Worm (Caenorhabditis elegans) whole organism, L2 larva: ENCODE results near the gene pqn-39.
"Not testable (repeated sequence)": the region's sequence is repeated elsewhere in the genome, so short reads cannot be mapped to it uniquely, and the experiment has no call there.

ENCODE experiments used
- C34F6.9 ChIP-seq: fragments of 150-350 bp; optimal IDR thresholded peaks from 2 replicates; lab custom pipeline; 2014; ENCODE audit warnings: missing biosample characterization, missing genetic modification characterization
- F13H6.1 ChIP-seq: sonication (generic microtip); optimal IDR thresholded peaks from 2 replicates; lab custom pipeline; 2016; ENCODE audit warnings: missing genetic modification characterization, missing compliant biosample characterization
- R02D3.7 ChIP-seq: fragments of 150-350 bp; optimal IDR thresholded peaks from 2 replicates; lab custom pipeline; 2014; ENCODE audit warnings: missing biosample characterization, missing genetic modification characterization
- Y55F3AM.14 ChIP-seq: fragments of 200-800 bp; sonication (Bioruptor generic); optimal IDR thresholded peaks from 2 replicates; lab custom pipeline; 2018; ENCODE audit warnings: mild to moderate bottlenecking, missing genetic modification characterization, missing compliant biosample characterization
- ZK546.5 ChIP-seq: sonication (generic microtip); optimal IDR thresholded peaks from 2 replicates; lab custom pipeline; 2017; ENCODE audit warnings: missing biosample characterization, missing genetic modification characterization
- aly-2 ChIP-seq: fragments of 150-350 bp; optimal IDR thresholded peaks from 2 replicates; lab custom pipeline; 2014; ENCODE audit warnings: missing biosample characterization, missing genetic modification characterization
- blmp-1 ChIP-seq: sonication (generic microtip); optimal IDR thresholded peaks from 2 replicates; lab custom pipeline; 2017; ENCODE audit warnings: missing genetic modification characterization, mild to moderate bottlenecking, missing compliant biosample characterization, antibody characterized with exemption, moderate library complexity; ENCODE audit not compliant: insufficient read depth
- ceh-16 ChIP-seq: fragments of 150-350 bp; optimal IDR thresholded peaks from 2 replicates; lab custom pipeline; 2014; ENCODE audit warnings: missing biosample characterization, missing genetic modification characterization
- crh-2 ChIP-seq: sonication (generic microtip); optimal IDR thresholded peaks from 2 replicates; lab custom pipeline; 2017; ENCODE audit warnings: missing biosample characterization, missing genetic modification characterization
- egl-27 ChIP-seq: sonication (generic microtip); optimal IDR thresholded peaks from 3 replicates; lab custom pipeline; 2017; ENCODE audit warnings: missing biosample characterization, missing genetic modification reagents, missing genetic modification characterization
- elt-1 ChIP-seq: fragments of 150-350 bp; optimal IDR thresholded peaks from 2 replicates; lab custom pipeline; 2014; ENCODE audit warnings: missing biosample characterization, missing genetic modification characterization
- elt-3 ChIP-seq: sonication (generic microtip); optimal IDR thresholded peaks from 2 replicates; lab custom pipeline; 2017; ENCODE audit warnings: missing biosample characterization, missing genetic modification characterization
- fos-1 ChIP-seq: fragments of 150-350 bp; optimal IDR thresholded peaks from 2 replicates; lab custom pipeline; 2014; ENCODE audit warnings: missing biosample characterization, missing genetic modification characterization
- gmeb-1 ChIP-seq: fragments of 150-350 bp; optimal IDR thresholded peaks from 2 replicates; lab custom pipeline; 2014; ENCODE audit warnings: missing biosample characterization, missing genetic modification characterization
- lin-11 ChIP-seq: fragments of 150-350 bp; sonication (generic microtip); optimal IDR thresholded peaks from 2 replicates; lab custom pipeline; 2014; ENCODE audit warnings: missing biosample characterization, missing genetic modification characterization, inconsistent platforms, mixed read lengths
- lin-13 ChIP-seq: fragments of 150-350 bp; optimal IDR thresholded peaks from 2 replicates; lab custom pipeline; 2014; ENCODE audit warnings: missing biosample characterization, missing genetic modification reagents, missing genetic modification characterization
- lin-39 ChIP-seq: fragments of 150-350 bp; optimal IDR thresholded peaks from 2 replicates; lab custom pipeline; 2014; ENCODE audit warnings: missing biosample characterization, missing genetic modification reagents, missing genetic modification characterization
- lsy-2 ChIP-seq, 2 experiments: fragments of 150-350 bp in 1 of 2; sonication (generic microtip) in 1 of 2; optimal IDR thresholded peaks; 2 replicates each; lab custom pipeline; 2014 to 2017; ENCODE audit warnings: missing biosample characterization in 2 of 2, missing genetic modification characterization in 2 of 2
- mab-5 ChIP-seq: fragments of 150-350 bp; optimal IDR thresholded peaks from 2 replicates; lab custom pipeline; 2014; ENCODE audit warnings: missing biosample characterization, missing genetic modification characterization
- mbf-1 ChIP-seq: sonication (generic microtip); optimal IDR thresholded peaks from 2 replicates; lab custom pipeline; 2017; ENCODE audit warnings: missing biosample characterization, missing genetic modification characterization
- mdl-1 ChIP-seq, 2 experiments: fragments of 150-350 bp in 1 of 2; sonication (generic microtip) in 1 of 2; optimal IDR thresholded peaks; 2 replicates each; lab custom pipeline; 2017; ENCODE audit warnings: missing biosample characterization in 2 of 2, missing genetic modification characterization in 2 of 2
- nhr-10 ChIP-seq: sonication (generic microtip); optimal IDR thresholded peaks from 2 replicates; lab custom pipeline; 2017; ENCODE audit warnings: missing biosample characterization, missing genetic modification characterization
- nhr-11 ChIP-seq: fragments of 150-350 bp; optimal IDR thresholded peaks from 2 replicates; lab custom pipeline; 2014; ENCODE audit warnings: missing biosample characterization, missing genetic modification characterization
- nhr-129 ChIP-seq: fragments of 150-350 bp; optimal IDR thresholded peaks from 2 replicates; lab custom pipeline; 2014; ENCODE audit warnings: missing biosample characterization, missing genetic modification characterization
- nhr-21 ChIP-seq: fragments of 150-350 bp; optimal IDR thresholded peaks from 2 replicates; lab custom pipeline; 2014; ENCODE audit warnings: missing biosample characterization, missing genetic modification characterization
- nhr-23 ChIP-seq: fragments of 150-350 bp; optimal IDR thresholded peaks from 2 replicates; lab custom pipeline; 2014; ENCODE audit warnings: missing biosample characterization, missing genetic modification reagents, missing genetic modification characterization
- nhr-237 ChIP-seq: fragments of 150-350 bp; optimal IDR thresholded peaks from 2 replicates; lab custom pipeline; 2014; ENCODE audit warnings: missing biosample characterization, missing genetic modification characterization
- nhr-25 ChIP-seq: fragments of 150-350 bp; sonication (generic microtip); optimal IDR thresholded peaks from 3 replicates; lab custom pipeline; 2014; ENCODE audit warnings: missing biosample characterization, missing genetic modification characterization
- nhr-6 ChIP-seq: fragments of 150-350 bp; optimal IDR thresholded peaks from 2 replicates; lab custom pipeline; 2014; ENCODE audit warnings: missing biosample characterization, missing genetic modification characterization
- peb-1 ChIP-seq: fragments of 150-350 bp; optimal IDR thresholded peaks from 2 replicates; lab custom pipeline; 2014; ENCODE audit warnings: missing biosample characterization, missing genetic modification characterization
- sem-4 ChIP-seq: fragments of 150-350 bp; optimal IDR thresholded peaks from 2 replicates; lab custom pipeline; 2014; ENCODE audit warnings: missing biosample characterization, missing genetic modification reagents, missing genetic modification characterization
- skn-1 ChIP-seq: sonication (generic microtip); optimal IDR thresholded peaks from 2 replicates; lab custom pipeline; 2017; ENCODE audit warnings: missing biosample characterization, missing genetic modification characterization
- sma-3 ChIP-seq: sonication (generic microtip); optimal IDR thresholded peaks from 2 replicates; lab custom pipeline; 2016; ENCODE audit warnings: missing genetic modification reagents, missing genetic modification characterization, missing compliant biosample characterization
- sma-9 ChIP-seq, 2 experiments: fragments of 150-350 bp in 1 of 2; sonication (generic microtip) in 1 of 2; optimal IDR thresholded peaks; 2 replicates each; lab custom pipeline; 2014 to 2016; ENCODE audit warnings: missing genetic modification characterization in 2 of 2, mild to moderate bottlenecking in 1 of 2, missing biosample characterization in 1 of 2, missing compliant biosample characterization in 1 of 2, missing genetic modification reagents in 1 of 2, moderate library complexity in 1 of 2
- snpc-4 ChIP-seq: fragments of 150-350 bp; optimal IDR thresholded peaks from 2 replicates; lab custom pipeline; 2014; ENCODE audit warnings: missing biosample characterization, missing genetic modification characterization
- unc-39 ChIP-seq: fragments of 150-350 bp; optimal IDR thresholded peaks from 2 replicates; lab custom pipeline; 2014; ENCODE audit warnings: missing biosample characterization, missing genetic modification characterization
- unc-55 ChIP-seq: fragments of 150-350 bp; sonication (generic microtip); optimal IDR thresholded peaks from 3 replicates; lab custom pipeline; 2014; ENCODE audit warnings: missing biosample characterization, missing genetic modification reagents, missing genetic modification characterization
- zag-1 ChIP-seq: fragments of 150-350 bp; optimal IDR thresholded peaks from 2 replicates; lab custom pipeline; 2014; ENCODE audit warnings: missing biosample characterization, missing genetic modification characterization
- ztf-11 ChIP-seq: sonication (generic microtip); optimal IDR thresholded peaks from 2 replicates; lab custom pipeline; 2017; ENCODE audit warnings: missing biosample characterization, missing genetic modification characterization
- ztf-4 ChIP-seq: fragments of 150-350 bp; optimal IDR thresholded peaks from 2 replicates; lab custom pipeline; 2014; ENCODE audit warnings: missing biosample characterization, missing genetic modification characterization

Gene pqn-39

DNA sequence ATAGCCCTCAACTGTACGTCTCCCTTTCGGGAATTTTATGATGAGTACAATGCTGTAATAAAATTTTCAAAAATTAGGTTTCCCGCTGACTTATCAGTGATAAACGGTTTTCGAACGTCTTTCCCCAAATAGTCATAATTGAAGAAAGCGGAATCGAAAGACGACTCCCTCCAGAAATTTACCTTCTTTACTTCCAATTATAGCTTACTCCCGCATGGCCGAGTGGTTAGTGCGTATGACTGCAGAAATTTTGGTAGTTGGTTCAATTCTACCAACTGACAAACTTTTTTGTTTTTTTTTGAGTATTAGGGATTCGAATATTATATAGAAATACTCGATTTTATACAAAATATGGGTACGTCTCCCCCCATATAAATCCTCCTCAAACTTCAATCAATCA, 4.6 kb upstream of the pqn-39 start:
- TF ChIP-seq sma-9 (GFP tag; optimal IDR thresholded peaks at IDR 0.05; lab: Kevin White, UChicago): peak; percentile 7
- not testable (repeated sequence) for TF ChIP-seq sma-9 (tag; optimal IDR thresholded peaks at IDR 0.05; lab: Kevin White, UChicago)
- TF ChIP-seq, all 48 proteins: peak for 1; not testable (repeated sequence) for 47

DNA sequence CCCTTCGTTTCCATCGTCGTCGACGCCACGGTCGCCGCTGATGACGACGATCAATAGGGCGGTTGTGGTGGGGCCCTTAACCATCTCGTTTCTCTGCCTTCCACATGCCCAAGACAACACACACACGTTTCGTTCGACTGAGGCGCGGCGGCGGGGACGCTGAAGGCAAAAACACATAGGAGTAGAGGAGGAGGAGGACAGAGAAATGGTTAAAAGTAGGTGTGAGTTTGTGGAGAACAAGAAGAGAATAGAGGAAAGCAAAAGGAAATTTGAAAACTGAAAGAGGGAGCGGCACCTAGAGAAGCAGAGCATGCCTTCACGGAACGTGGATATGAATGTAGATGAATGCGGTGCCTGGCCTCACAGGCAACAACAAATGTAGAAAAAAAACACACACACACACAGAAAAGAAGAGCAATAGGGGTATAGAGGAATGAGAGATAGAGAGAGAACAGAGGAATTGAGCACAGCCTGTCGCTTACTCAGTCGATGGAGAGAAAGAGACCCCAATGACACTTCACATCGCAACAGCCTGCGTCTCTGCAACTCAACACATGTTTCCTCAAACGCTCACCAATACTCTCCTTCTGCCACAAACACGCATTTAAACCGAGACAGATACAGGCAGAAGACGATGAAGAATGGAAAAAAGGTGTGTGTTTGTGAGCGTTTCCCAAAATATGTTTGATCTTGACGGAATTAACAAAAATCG, 937 bp upstream of the pqn-39 start:
- TF ChIP-seq nhr-129 (tag; lab: Kevin White, UChicago): peak; percentile 94
- peak; percentile 59 for TF ChIP-seq ztf-4 (tag; lab: Kevin White, UChicago)
- TF ChIP-seq lin-39: no peak
- no peak for TF ChIP-seq mab-5 (tag; lab: Kevin White, UChicago)
- TF ChIP-seq F13H6.1: peak; percentile 93
- no peak for TF ChIP-seq R02D3.7 (tag; lab: Kevin White, UChicago)
- TF ChIP-seq sma-9 (GFP tag; optimal IDR thresholded peaks at IDR 0.05; lab: Kevin White, UChicago): peak; percentile 86
- no peak for TF ChIP-seq sma-9 (tag; optimal IDR thresholded peaks at IDR 0.05; lab: Kevin White, UChicago)
- TF ChIP-seq nhr-6: peak; percentile 84
- TF ChIP-seq ztf-11 (tag; lab: Kevin White, UChicago): no peak
- peak; percentile 27 to 82 for TF ChIP-seq lsy-2 (tag; optimal IDR thresholded peaks at IDR 0.05; lab: Kevin White, UChicago)
- peak; percentile 18 for TF ChIP-seq unc-39 (tag; lab: Kevin White, UChicago)
- TF ChIP-seq sem-4 (tag; lab: Kevin White, UChicago): peak; percentile 85
- peak; percentile 88 for TF ChIP-seq crh-2 (tag; lab: Kevin White, UChicago)
- TF ChIP-seq unc-55 (GFP tag; lab: Kevin White, UChicago): peak; percentile 79
- peak; percentile 75 for TF ChIP-seq Y55F3AM.14 (GFP tag; lab: Kevin White, UChicago)
- peak; percentile 10 to 82 for TF ChIP-seq mdl-1 (tag; optimal IDR thresholded peaks at IDR 0.05; lab: Kevin White, UChicago)
- TF ChIP-seq zag-1 (tag; lab: Kevin White, UChicago): peak; percentile 76
- TF ChIP-seq blmp-1: peak; percentile 32
- peak; percentile 89 for TF ChIP-seq C34F6.9 (tag; lab: Kevin White, UChicago)
- no peak for TF ChIP-seq nhr-10 (tag; lab: Kevin White, UChicago)
- TF ChIP-seq skn-1 (tag; lab: Kevin White, UChicago): peak; percentile 55
- TF ChIP-seq nhr-237 (tag; lab: Kevin White, UChicago): no peak
- TF ChIP-seq fos-1 (tag; lab: Kevin White, UChicago): peak; percentile 88
- TF ChIP-seq lin-13 (GFP tag; lab: Kevin White, UChicago): peak; percentile 73
- peak; percentile 49 for TF ChIP-seq lin-11 (tag; lab: Kevin White, UChicago)
- peak; percentile 44 for TF ChIP-seq snpc-4 (tag; lab: Kevin White, UChicago)
- peak; percentile 78 for TF ChIP-seq egl-27 (tag; lab: Kevin White, UChicago)
- TF ChIP-seq nhr-11: no peak
- peak; percentile 29 for TF ChIP-seq sma-3 (GFP tag; lab: Kevin White, UChicago)
- peak; percentile 54 for TF ChIP-seq nhr-21 (tag; lab: Kevin White, UChicago)
- TF ChIP-seq gmeb-1: peak; percentile 59

DNA sequence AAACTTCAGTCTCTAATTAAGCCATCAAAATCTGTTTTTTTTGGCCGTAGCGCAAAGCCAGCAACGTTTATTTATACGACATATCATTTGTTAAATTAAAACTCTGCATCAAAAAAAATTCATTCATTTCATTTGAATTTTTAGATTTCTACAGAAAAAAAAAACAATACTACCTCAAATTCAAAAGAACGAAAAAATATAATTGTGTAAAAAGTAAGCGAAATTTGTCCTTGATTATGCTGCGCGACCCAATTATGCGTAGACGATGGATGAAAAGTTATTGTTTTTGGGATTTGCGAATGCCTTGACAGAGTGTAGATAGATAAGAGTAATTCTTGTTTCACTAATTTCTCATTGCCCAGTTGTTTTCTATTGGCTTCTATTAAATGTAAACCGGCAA, 5.3 kb downstream of the pqn-39 start, which contains the start of gene F48F7.3:
Gene F48F7.3 (plus strand): TSS at position 301 of the 400 bp plus-strand sequence.
- TF ChIP-seq zag-1 (tag; lab: Kevin White, UChicago) (no peak), sma-3 (GFP tag; lab: Kevin White, UChicago) (no peak), C34F6.9 (tag; lab: Kevin White, UChicago) (no peak), nhr-23 (tag; lab: Kevin White, UChicago) (no peak), crh-2 (tag; lab: Kevin White, UChicago) (no peak), aly-2 (tag; lab: Kevin White, UChicago) (no peak), mdl-1 (tag; optimal IDR thresholded peaks at IDR 0.05; lab: Kevin White, UChicago) (no peak), nhr-6 (no peak), lin-13 (GFP tag; lab: Kevin White, UChicago) (no peak), peb-1 (tag; lab: Kevin White, UChicago) (no peak), blmp-1 (no peak), ztf-11 (tag; lab: Kevin White, UChicago) (no peak), R02D3.7 (tag; lab: Kevin White, UChicago) (no peak)

DNA sequence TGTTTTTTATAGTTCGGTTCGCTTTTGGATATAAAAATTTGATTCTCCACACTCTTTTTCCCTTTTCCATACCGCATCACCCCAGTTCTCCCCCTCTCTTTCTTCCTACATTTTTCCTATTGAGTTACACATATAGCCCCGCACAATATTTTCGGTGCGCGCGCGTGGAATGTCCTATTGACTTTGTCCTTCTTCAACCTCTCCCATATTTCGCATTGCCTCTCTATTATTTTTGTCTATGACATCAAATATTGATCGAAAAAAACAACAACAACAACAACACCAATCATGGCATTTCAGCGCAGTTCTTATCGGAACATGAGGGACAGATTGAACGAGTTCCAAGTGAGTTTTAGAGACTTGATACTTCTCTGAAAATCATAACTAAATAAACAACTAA, 8.6 kb downstream of the pqn-39 start, which contains the start of gene syx-2:
Gene syx-2 (plus strand): TSS at position 301 of the 400 bp plus-strand sequence.
- TF ChIP-seq elt-3 (no peak), Y55F3AM.14 (GFP tag; lab: Kevin White, UChicago) (no peak), unc-39 (tag; lab: Kevin White, UChicago) (no peak), mbf-1 (no peak), nhr-6 (no peak), crh-2 (tag; lab: Kevin White, UChicago) (no peak), ceh-16 (tag; lab: Kevin White, UChicago) (no peak), skn-1 (tag; lab: Kevin White, UChicago) (no peak), sem-4 (tag; lab: Kevin White, UChicago) (no peak), nhr-129 (tag; lab: Kevin White, UChicago) (no peak), elt-1 (tag; lab: Kevin White, UChicago) (no peak), zag-1 (tag; lab: Kevin White, UChicago) (no peak), F13H6.1 (no peak), lin-11 (tag; lab: Kevin White, UChicago) (no peak), ZK546.5 (tag; lab: Kevin White, UChicago) (no peak), nhr-25 (tag; lab: Kevin White, UChicago) (no peak), mdl-1 (tag; optimal IDR thresholded peaks at IDR 0.05; lab: Kevin White, UChicago) (no peak), mab-5 (tag; lab: Kevin White, UChicago) (no peak)
